Worm (Caenorhabditis elegans): ENCODE measurements around the gene Y17G7B.20.

Gene Y17G7B.20

ce11 chrII:11930132-11930531 is 49.5 kb downstream of the Y17G7B.20 start (continued):
- TF ChIP-seq lir-1 (GFP tag; conservative IDR thresholded peaks at IDR 0.05): no peak
- TF ChIP-seq attf-6 (GFP tag; IDR thresholded peaks at IDR 0.05): no peak
- TF ChIP-seq ceh-79 (tag; optimal IDR thresholded peaks at IDR 0.05): no peak
- no peak for TF ChIP-seq Y67H2A.10 (GFP tag; conservative IDR thresholded peaks at IDR 0.05)
- no peak for TF ChIP-seq fkh-3 (tag; optimal IDR thresholded peaks at IDR 0.05)
- TF ChIP-seq somi-1 (GFP tag; optimal IDR thresholded peaks at IDR 0.05): no peak

DNA sequence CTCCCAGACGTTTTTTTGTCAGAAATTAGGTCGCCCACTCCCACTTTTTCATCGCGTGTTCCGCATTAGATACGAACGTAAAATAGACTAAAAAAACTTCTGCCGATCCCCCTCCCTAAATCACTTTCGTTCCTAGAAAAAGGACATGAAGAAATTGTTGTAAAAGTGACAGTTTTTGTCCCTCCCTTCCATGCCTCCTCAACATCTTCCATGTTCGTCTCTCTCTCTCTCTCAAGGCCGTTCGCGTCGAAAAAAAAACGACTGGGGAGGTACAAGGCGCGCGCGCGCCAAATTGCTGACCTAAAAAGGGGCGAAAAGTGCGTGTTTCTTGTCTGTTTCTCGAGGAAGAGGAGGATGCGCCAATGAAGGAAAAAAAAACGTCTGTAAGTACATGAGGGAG is 50.9 kb downstream of the Y17G7B.20 start:
- TF ChIP-seq ceh-79 (tag; optimal IDR thresholded peaks at IDR 0.05) (no peak), ceh-27 (GFP tag; optimal IDR thresholded peaks at IDR 0.05) (peak; percentile 13), ets-4 (GFP tag; optimal IDR thresholded peaks at IDR 0.05) (no peak), efl-1 (GFP tag; optimal IDR thresholded peaks at IDR 0.05) (peak; percentile 38), egrh-3 (GFP tag; IDR thresholded peaks at IDR 0.05) (0 out of 2 replicates have a peak, but pooled peaks have one; percentile 29), zfh-2 (GFP tag; conservative IDR thresholded peaks at IDR 0.05) (peak; percentile 42; the same call in 1 of the 2 replicates), K11D2.4 (GFP tag; IDR thresholded peaks at IDR 0.05) (no peak)
